Worm (Caenorhabditis elegans) whole organism, early embryonic: Measurements from ENCODE around the gene Y49F6B.20.

Experiments
- B0310.2 ChIP-seq: sonication (generic microtip); optimal IDR thresholded peaks from 2 replicates; lab custom pipeline; 2016; ENCODE audit warnings: mild to moderate bottlenecking, missing genetic modification characterization, missing compliant biosample characterization
- F13C5.2 ChIP-seq: sonication (generic microtip); optimal IDR thresholded peaks from 2 replicates; lab custom pipeline; 2017; ENCODE audit warnings: mild to moderate bottlenecking, missing genetic modification characterization, inconsistent platforms, missing compliant biosample characterization
- aly-1 ChIP-seq: sonication (generic microtip); optimal IDR thresholded peaks from 2 replicates; lab custom pipeline; 2016; ENCODE audit warnings: missing genetic modification characterization, missing compliant biosample characterization
- ama-1 ChIP-seq: fragments of 150-350 bp; optimal IDR thresholded peaks from 2 replicates; lab custom pipeline; 2014
- ceh-13 ChIP-seq: fragments of 200-800 bp; sonication (Bioruptor generic); optimal IDR thresholded peaks from 2 replicates; lab custom pipeline; 2018; ENCODE audit warnings: mild to moderate bottlenecking, missing genetic modification characterization, missing compliant biosample characterization
- ceh-36 ChIP-seq: sonication (generic microtip); optimal IDR thresholded peaks from 2 replicates; lab custom pipeline; 2016; ENCODE audit warnings: missing genetic modification characterization, inconsistent platforms, missing compliant biosample characterization
- ets-7 ChIP-seq: sonication (generic microtip); optimal IDR thresholded peaks from 2 replicates; lab custom pipeline; 2016; ENCODE audit warnings: missing genotype, missing genetic modification characterization, missing compliant biosample characterization
- flt-1 ChIP-seq: fragments of 200-800 bp; sonication (Bioruptor generic); IDR thresholded peaks from 2 replicates; pipeline ENCODE4 v1.3.6; 2022; ENCODE audit warnings: missing genetic modification characterization, missing compliant biosample characterization
- hmbx-1 ChIP-seq: sonication (generic microtip); optimal IDR thresholded peaks from 2 replicates; lab custom pipeline; 2016; ENCODE audit warnings: mild to moderate bottlenecking, missing genetic modification characterization, missing compliant biosample characterization
- hmg-4 ChIP-seq: fragments of 200-800 bp; sonication (Bioruptor generic); optimal IDR thresholded peaks from 2 replicates; lab custom pipeline; 2018; ENCODE audit warnings: mild to moderate bottlenecking, missing genetic modification characterization, missing compliant biosample characterization
- hnd-1 ChIP-seq: sonication (generic microtip); optimal IDR thresholded peaks from 2 replicates; lab custom pipeline; 2016; ENCODE audit warnings: missing genetic modification characterization, missing compliant biosample characterization
- pes-1 ChIP-seq: fragments of 200-800 bp; sonication (Bioruptor generic); IDR thresholded peaks from 2 replicates; pipeline ENCODE4 v1.3.6; 2022; ENCODE audit warnings: missing genetic modification reagents, missing genetic modification characterization, missing compliant biosample characterization
- scrt-1 ChIP-seq: fragments of 200-800 bp; sonication (Bioruptor generic); IDR thresholded peaks from 2 replicates; pipeline ENCODE4 v1.3.6; 2022; ENCODE audit warnings: missing genetic modification characterization, missing compliant biosample characterization
- sea-1 ChIP-seq: fragments of 200-800 bp; sonication (Bioruptor generic); conservative IDR thresholded peaks from 2 replicates; pipeline ENCODE4 v1.3.6; 2022; ENCODE audit warnings: missing genetic modification characterization, missing compliant biosample characterization
- tbx-11 ChIP-seq: fragments of 200-800 bp; sonication (Bioruptor generic); IDR thresholded peaks from 2 replicates; pipeline ENCODE4 v1.3.6; 2022; ENCODE audit warnings: missing genetic modification characterization, missing compliant biosample characterization
- tbx-37 ChIP-seq: fragments of 200-800 bp; sonication (Bioruptor generic); conservative IDR thresholded peaks from 2 replicates; pipeline ENCODE4 v1.3.6; 2022; ENCODE audit warnings: missing genetic modification reagents, missing genetic modification characterization, missing compliant biosample characterization
- tra-4 ChIP-seq: sonication (generic microtip); optimal IDR thresholded peaks from 2 replicates; lab custom pipeline; 2017; ENCODE audit warnings: missing genetic modification characterization, missing compliant biosample characterization

Gene Y49F6B.20

ce11 chrII:3470549-3470948 is at the start of gene Y49F6B.20:
Gene Y49F6B.20, minus strand, starts transcription at chrII:3470649.
- TF ChIP-seq ama-1 (lab: Kevin White, UChicago) (no peak), flt-1 (no peak), ceh-13 (GFP tag; lab: Kevin White, UChicago) (no peak), tbx-11 (GFP tag; lab: Robert Waterston, UW) (no peak), tbx-37 (GFP tag; lab: Robert Waterston, UW) (no peak), tra-4 (tag; lab: Kevin White, UChicago) (no peak), scrt-1 (GFP tag; lab: Robert Waterston, UW) (no peak), sea-1 (GFP tag; lab: Robert Waterston, UW) (no peak), ets-7 (tag; lab: Kevin White, UChicago) (no peak), B0310.2 (tag; lab: Kevin White, UChicago) (no peak), ceh-36 (tag; lab: Kevin White, UChicago) (no peak), F13C5.2 (tag; lab: Kevin White, UChicago) (no peak), pes-1 (GFP tag; lab: Robert Waterston, UW) (no peak)

ce11 chrII:3518961-3519544 is 48.6 kb upstream of the Y49F6B.20 start, which contains the start of gene clec-126:
Gene clec-126, plus strand, starts transcription at chrII:3519494.
- TF ChIP-seq tra-4 (tag; lab: Kevin White, UChicago) (peak; percentile 70), pes-1 (GFP tag; lab: Robert Waterston, UW) (peak; percentile 90), B0310.2 (tag; lab: Kevin White, UChicago) (peak; percentile 74), hmg-4 (GFP tag; lab: Kevin White, UChicago) (peak; percentile 93), ets-7 (tag; lab: Kevin White, UChicago) (peak; percentile 76), ceh-13 (GFP tag; lab: Kevin White, UChicago) (peak; percentile 77), sea-1 (GFP tag; lab: Robert Waterston, UW) (peak; percentile 86), aly-1 (tag; lab: Kevin White, UChicago) (peak; percentile 84), tbx-11 (GFP tag; lab: Robert Waterston, UW) (peak; percentile 78; the same call in 1 of the 2 replicates), scrt-1 (GFP tag; lab: Robert Waterston, UW) (peak; percentile 89), flt-1 (peak; percentile 87), hnd-1 (tag; lab: Kevin White, UChicago) (peak; percentile 62), F13C5.2 (tag; lab: Kevin White, UChicago) (peak; percentile 81), hmbx-1 (tag; lab: Kevin White, UChicago) (peak; percentile 52), ama-1 (lab: Kevin White, UChicago) (no peak), tbx-37 (GFP tag; lab: Robert Waterston, UW) (peak; percentile 85), ceh-36 (tag; lab: Kevin White, UChicago) (peak; percentile 94)

ce11 chrII:3516175-3516574 is 45.7 kb upstream of the Y49F6B.20 start:
- no peak for TF ChIP-seq F13C5.2 (tag; lab: Kevin White, UChicago)
- no peak for TF ChIP-seq B0310.2 (tag; lab: Kevin White, UChicago)
- TF ChIP-seq ets-7 (tag; lab: Kevin White, UChicago) = no peak
- no peak for TF ChIP-seq hmbx-1 (tag; lab: Kevin White, UChicago)
- TF ChIP-seq hmg-4 (GFP tag; lab: Kevin White, UChicago) = no peak
- no peak for TF ChIP-seq tbx-37 (GFP tag; lab: Robert Waterston, UW)
- TF ChIP-seq tra-4 (tag; lab: Kevin White, UChicago) = no peak
- no peak for TF ChIP-seq sea-1 (GFP tag; lab: Robert Waterston, UW)
- TF ChIP-seq tbx-11 (GFP tag; lab: Robert Waterston, UW) = no peak
- TF ChIP-seq pes-1 (GFP tag; lab: Robert Waterston, UW) = no peak

ce11 chrII:3515384-3516053 is 45.1 kb upstream of the Y49F6B.20 start, which contains the start of the genes Y49F6B.14 and clec-125:
Gene Y49F6B.14, minus strand, starts transcription at chrII:3515484.
Gene clec-125, plus strand, starts transcription at chrII:3516003.
- TF ChIP-seq ama-1 (lab: Kevin White, UChicago) = no peak
- TF ChIP-seq ceh-13 (GFP tag; lab: Kevin White, UChicago) = no peak
- TF ChIP-seq hmbx-1 (tag; lab: Kevin White, UChicago) = no peak
- TF ChIP-seq tbx-37 (GFP tag; lab: Robert Waterston, UW) = no peak
- no peak for TF ChIP-seq hnd-1 (tag; lab: Kevin White, UChicago)
- TF ChIP-seq tbx-11 (GFP tag; lab: Robert Waterston, UW) = no peak
- TF ChIP-seq ets-7 (tag; lab: Kevin White, UChicago) = no peak
- no peak for TF ChIP-seq flt-1
- no peak for TF ChIP-seq tra-4 (tag; lab: Kevin White, UChicago)
- TF ChIP-seq sea-1 (GFP tag; lab: Robert Waterston, UW) = no peak
- no peak for TF ChIP-seq scrt-1 (GFP tag; lab: Robert Waterston, UW)
- TF ChIP-seq pes-1 (GFP tag; lab: Robert Waterston, UW) = no peak
- TF ChIP-seq B0310.2 (tag; lab: Kevin White, UChicago) = no peak
- no peak for TF ChIP-seq F13C5.2 (tag; lab: Kevin White, UChicago)
- TF ChIP-seq hmg-4 (GFP tag; lab: Kevin White, UChicago) = no peak
- no peak for TF ChIP-seq ceh-36 (tag; lab: Kevin White, UChicago)
- no peak for TF ChIP-seq aly-1 (tag; lab: Kevin White, UChicago)

ce11 chrII:3514631-3515030 is 44.2 kb upstream of the Y49F6B.20 start, which contains the start of gene srz-5:
Gene srz-5, minus strand, starts transcription at chrII:3514731.
- TF ChIP-seq hmg-4 (GFP tag; lab: Kevin White, UChicago) (no peak), ets-7 (tag; lab: Kevin White, UChicago) (no peak), tra-4 (tag; lab: Kevin White, UChicago) (no peak), sea-1 (GFP tag; lab: Robert Waterston, UW) (no peak), B0310.2 (tag; lab: Kevin White, UChicago) (no peak), tbx-37 (GFP tag; lab: Robert Waterston, UW) (no peak), pes-1 (GFP tag; lab: Robert Waterston, UW) (no peak), hnd-1 (tag; lab: Kevin White, UChicago) (no peak), ceh-13 (GFP tag; lab: Kevin White, UChicago) (no peak), ama-1 (lab: Kevin White, UChicago) (no peak), F13C5.2 (tag; lab: Kevin White, UChicago) (no peak), tbx-11 (GFP tag; lab: Robert Waterston, UW) (no peak), hmbx-1 (tag; lab: Kevin White, UChicago) (no peak), ceh-36 (tag; lab: Kevin White, UChicago) (no peak), aly-1 (tag; lab: Kevin White, UChicago) (no peak), flt-1 (no peak), scrt-1 (GFP tag; lab: Robert Waterston, UW) (no peak)
